Worm (Caenorhabditis elegans): ENCODE data around the gene spe-51.

The spe-51 gene

DNA sequence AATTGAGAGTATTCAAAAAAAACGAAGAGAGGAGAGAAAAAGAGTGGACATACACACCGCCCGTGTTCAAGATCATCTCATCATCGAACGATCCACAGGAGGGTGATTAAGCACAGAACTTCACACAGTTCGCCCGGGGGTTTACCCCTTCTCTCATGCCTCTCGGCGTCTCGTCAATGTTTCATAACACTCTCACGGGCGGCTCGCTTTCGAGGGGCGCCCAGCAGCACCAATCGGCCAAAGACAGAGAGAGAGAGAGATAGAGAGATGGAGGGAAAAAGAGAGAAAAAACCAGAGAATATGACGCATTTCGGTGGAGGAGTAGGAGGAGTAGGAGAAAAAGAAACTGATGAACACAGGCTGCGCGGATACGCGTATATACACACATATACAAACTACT, 12.6 kb downstream of the spe-51 start:
- TF ChIP-seq madf-9 (GFP tag; conservative IDR thresholded peaks at IDR 0.05) (no peak), lin-29 (GFP tag; IDR thresholded peaks at IDR 0.05) (no peak), fkh-10 (GFP tag; optimal IDR thresholded peaks at IDR 0.05) (no peak), mes-2 (tag; optimal IDR thresholded peaks at IDR 0.05; ENCODE audit: poor library complexity, severe bottlenecking) (peak; percentile 77), ceh-62 (tag; optimal IDR thresholded peaks at IDR 0.05) (no peak), ceh-20 (GFP tag; IDR thresholded peaks at IDR 0.05) (peak; percentile 17; the same call in 1 of the 2 replicates), Y75B8A.6 (GFP tag; IDR thresholded peaks at IDR 0.05) (no peak), lin-15B (tag; optimal IDR thresholded peaks at IDR 0.05) (no peak), zag-1 (tag; optimal IDR thresholded peaks at IDR 0.05) (no peak), nhr-6 (tag; optimal IDR thresholded peaks at IDR 0.05) (peak; percentile 50), ZK337.2 (GFP tag; IDR thresholded peaks at IDR 0.05) (no peak), T20F7.1 (GFP tag; optimal IDR thresholded peaks at IDR 0.05) (no peak), daf-16 (GFP tag; optimal IDR thresholded peaks at IDR 0.05) (no peak), daf-16 (tag; optimal IDR thresholded peaks at IDR 0.05) (peak; percentile 42), ces-1 (GFP tag; optimal IDR thresholded peaks at IDR 0.05) (no peak), zfp-2 (tag; optimal IDR thresholded peaks at IDR 0.05) (no peak), spr-3 (GFP tag; optimal IDR thresholded peaks at IDR 0.05) (no peak), F10B5.3 (tag; optimal IDR thresholded peaks at IDR 0.05) (no peak), nhr-237 (tag; optimal IDR thresholded peaks at IDR 0.05) (no peak), F44E2.7 (GFP tag; IDR thresholded peaks at IDR 0.05) (no peak), D1046.2 (GFP tag; IDR thresholded peaks at IDR 0.05) (0 out of 2 replicates have a peak, but pooled peaks have one; percentile 33), fos-1 (tag; optimal IDR thresholded peaks at IDR 0.05) (no peak), ztf-7 (tag; optimal IDR thresholded peaks at IDR 0.05) (no peak), madf-5 (GFP tag; IDR thresholded peaks at IDR 0.05) (no peak), lsy-2 (tag; optimal IDR thresholded peaks at IDR 0.05) (peak; percentile 47 to 77), nhr-77 (tag; optimal IDR thresholded peaks at IDR 0.05) (peak; percentile 43), nhr-102 (tag; optimal IDR thresholded peaks at IDR 0.05) (no peak), duxl-1 (tag; optimal IDR thresholded peaks at IDR 0.05; ENCODE audit: poor library complexity) (no peak), unc-62 (GFP tag; optimal IDR thresholded peaks at IDR 0.05 in 1 of 2) (no peak), unc-62 (tag; optimal IDR thresholded peaks at IDR 0.05) (no peak), R02D3.7 (tag; optimal IDR thresholded peaks at IDR 0.05) (no peak), lin-38 (GFP tag; IDR thresholded peaks at IDR 0.05) (peak; percentile 67), attf-4 (tag; optimal IDR thresholded peaks at IDR 0.05) (no peak), ztf-11 (tag; optimal IDR thresholded peaks at IDR 0.05) (no peak), rbr-2 (tag; optimal IDR thresholded peaks at IDR 0.05) (peak; percentile 56), hlh-11 (tag; optimal IDR thresholded peaks at IDR 0.05) (peak; percentile 90), lim-7 (GFP tag; IDR thresholded peaks at IDR 0.05) (no peak), F49E8.2 (tag; optimal IDR thresholded peaks at IDR 0.05; ENCODE audit: borderline replicate concordance) (no peak), ama-1 (optimal IDR thresholded peaks at IDR 0.05) (peak; percentile 24), egl-43 (GFP tag; IDR thresholded peaks at IDR 0.05) (peak; percentile 52; the same call in 1 of the 2 replicates), nhr-41 (GFP tag; IDR thresholded peaks at IDR 0.05) (no peak), daf-12 (tag; optimal IDR thresholded peaks at IDR 0.05) (no peak), ceh-44 (GFP tag; IDR thresholded peaks at IDR 0.05) (no peak), Y5F2A.4 (GFP tag; optimal IDR thresholded peaks at IDR 0.05) (no peak), hmg-1.1 (GFP tag; IDR thresholded peaks at IDR 0.05) (peak; percentile 82), nhr-76 (tag; optimal IDR thresholded peaks at IDR 0.05) (no peak), lir-3 (tag; optimal IDR thresholded peaks at IDR 0.05) (no peak), pqm-1 (tag; optimal IDR thresholded peaks at IDR 0.05) (peak; percentile 35), hif-1 (tag; optimal IDR thresholded peaks at IDR 0.05) (peak in 1 of 2 experiments; percentile 42), mdl-1 (tag; optimal IDR thresholded peaks at IDR 0.05) (peak in 1 of 2 experiments; percentile 56), Y105C5A.15 (GFP tag; IDR thresholded peaks at IDR 0.05) (no peak), daf-8 (GFP tag; IDR thresholded peaks at IDR 0.05) (no peak), nhr-10 (tag; optimal IDR thresholded peaks at IDR 0.05) (no peak)
